Worm (Caenorhabditis elegans): ENCODE data around the gene zip-6.

- no peak for TF ChIP-seq ceh-9 (tag; optimal IDR thresholded peaks at IDR 0.05)
- TF ChIP-seq egl-27 (tag; optimal IDR thresholded peaks at IDR 0.05): no peak
- TF ChIP-seq elt-1 (tag; optimal IDR thresholded peaks at IDR 0.05): no peak
- no peak for TF ChIP-seq nhr-25 (tag; optimal IDR thresholded peaks at IDR 0.05)
Observed at ce11 chrIV:11247434-11247833, 29.5 kb upstream of the zip-6 start.

Measured in whole organism, L3 larva.